Worm (Caenorhabditis elegans) whole organism, L2 larva: ENCODE measurements around the gene rac-2.

Source experiments
- aly-2 ChIP-seq: fragments of 150-350 bp; optimal IDR thresholded peaks from 2 replicates; lab custom pipeline; 2014; ENCODE audit warnings: missing biosample characterization, missing genetic modification characterization
- elt-3 ChIP-seq: sonication (generic microtip); optimal IDR thresholded peaks from 2 replicates; lab custom pipeline; 2017; ENCODE audit warnings: missing biosample characterization, missing genetic modification characterization
- lin-39 ChIP-seq: fragments of 150-350 bp; optimal IDR thresholded peaks from 2 replicates; lab custom pipeline; 2014; ENCODE audit warnings: missing biosample characterization, missing genetic modification reagents, missing genetic modification characterization
- lsy-2 ChIP-seq, 2 experiments: fragments of 150-350 bp in 1 of 2; sonication (generic microtip) in 1 of 2; optimal IDR thresholded peaks; 2 replicates each; lab custom pipeline; 2014 to 2017; ENCODE audit warnings: missing biosample characterization in 2 of 2, missing genetic modification characterization in 2 of 2
- nhr-12 ChIP-seq: fragments of 150-350 bp; optimal IDR thresholded peaks from 2 replicates; lab custom pipeline; 2014; ENCODE audit warnings: missing biosample characterization, missing genetic modification characterization
- zag-1 ChIP-seq: fragments of 150-350 bp; optimal IDR thresholded peaks from 2 replicates; lab custom pipeline; 2014; ENCODE audit warnings: missing biosample characterization, missing genetic modification characterization
- ztf-11 ChIP-seq: sonication (generic microtip); optimal IDR thresholded peaks from 2 replicates; lab custom pipeline; 2017; ENCODE audit warnings: missing biosample characterization, missing genetic modification characterization
- ztf-4 ChIP-seq: fragments of 150-350 bp; optimal IDR thresholded peaks from 2 replicates; lab custom pipeline; 2014; ENCODE audit warnings: missing biosample characterization, missing genetic modification characterization

DNA sequence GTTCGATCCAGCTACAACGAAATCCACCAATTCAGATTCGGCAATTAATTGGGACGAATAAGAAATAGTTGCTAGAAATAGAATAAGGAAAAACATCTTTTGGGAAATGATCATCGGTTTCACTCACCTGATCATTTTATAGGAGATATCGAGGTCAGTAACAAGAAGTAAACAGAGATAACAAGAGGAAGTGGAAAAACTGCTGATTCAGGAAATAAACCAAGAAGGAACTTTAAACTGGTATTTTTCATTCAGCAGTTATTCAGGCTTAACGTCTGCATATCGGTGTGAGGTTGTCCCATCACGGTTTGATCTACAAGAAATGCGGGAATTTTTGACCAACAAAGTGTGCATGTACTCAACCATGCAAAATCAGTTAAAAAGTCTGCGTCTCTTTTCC, 20.5 kb downstream of the rac-2 start, which contains the start of gene K03D3.2:
- TF ChIP-seq ztf-4 (tag; lab: Kevin White, UChicago) (no peak), aly-2 (tag; lab: Kevin White, UChicago) (no peak), lin-39 (no peak), ztf-11 (tag; lab: Kevin White, UChicago) (no peak), lsy-2 (tag; optimal IDR thresholded peaks at IDR 0.05; lab: Kevin White, UChicago) (no peak), zag-1 (tag; lab: Kevin White, UChicago) (no peak), elt-3 (tag; lab: Kevin White, UChicago) (no peak), nhr-12 (tag; lab: Kevin White, UChicago) (no peak)
